Fruit fly (Drosophila melanogaster) whole organism, pupa: ENCODE data around the gene CG17477.

ENCODE experiments used
- CG10348 ChIP-seq: fragments of 200-800 bp; sonication (Bioruptor generic); IDR thresholded peaks from 2 replicates; pipeline ENCODE4 v1.3.6; 2022; ENCODE audit warnings: missing biosample characterization, missing genetic modification characterization
- CG12605 ChIP-seq: fragments of 200-800 bp; sonication (Bioruptor generic); IDR thresholded peaks from 2 replicates; pipeline ENCODE4 v1.3.6; 2022; ENCODE audit warnings: missing biosample characterization, missing genetic modification characterization
- CG13204 ChIP-seq: fragments of 200-800 bp; sonication (Bioruptor generic); optimal IDR thresholded peaks from 2 replicates; lab custom pipeline; 2018; ENCODE audit warnings: missing biosample characterization, mild to moderate bottlenecking, missing genetic modification characterization, moderate library complexity
- CG14655 ChIP-seq: fragments of 200-800 bp; sonication (Bioruptor generic); optimal IDR thresholded peaks from 3 replicates; lab custom pipeline; 2017; ENCODE audit warnings: mild to moderate bottlenecking, missing biosample characterization, missing genetic modification reagents, missing genetic modification characterization
- CG15710 ChIP-seq: fragments of 200-800 bp; sonication (Bioruptor generic); optimal IDR thresholded peaks from 2 replicates; lab custom pipeline; 2018; ENCODE audit warnings: missing biosample characterization, mild to moderate bottlenecking, missing genetic modification characterization, moderate library complexity
- CG17806 ChIP-seq: fragments of 200-800 bp; sonication (Bioruptor generic); optimal IDR thresholded peaks from 2 replicates; lab custom pipeline; 2018; ENCODE audit warnings: missing biosample characterization, mild to moderate bottlenecking, missing genetic modification characterization, moderate library complexity
- CG32121 ChIP-seq: fragments of 200-800 bp; sonication (Bioruptor generic); IDR thresholded peaks from 2 replicates; pipeline ENCODE4 v1.3.6; 2022; ENCODE audit warnings: missing biosample characterization, missing genetic modification characterization
- CG34367 ChIP-seq: fragments of 200-800 bp; sonication (Bioruptor generic); optimal IDR thresholded peaks from 2 replicates; lab custom pipeline; 2018; ENCODE audit warnings: missing biosample characterization, mild to moderate bottlenecking, missing genetic modification characterization
- CG4496 ChIP-seq: fragments of 200-800 bp; sonication (Bioruptor generic); IDR thresholded peaks from 3 replicates; pipeline ENCODE4 v1.3.6; 2022; ENCODE audit warnings: missing biosample characterization, missing genetic modification characterization
- CG8159 ChIP-seq: fragments of 200-800 bp; sonication (Bioruptor generic); optimal IDR thresholded peaks from 3 replicates; lab custom pipeline; 2018; ENCODE audit warnings: missing biosample characterization, mild to moderate bottlenecking, missing genetic modification characterization, moderate library complexity
- CG8301 ChIP-seq: fragments of 200-800 bp; sonication (Bioruptor generic); optimal IDR thresholded peaks from 2 replicates; lab custom pipeline; 2018; ENCODE audit warnings: missing biosample characterization, mild to moderate bottlenecking, missing genetic modification characterization
- CG9948 ChIP-seq: fragments of 200-800 bp; sonication (Bioruptor generic); optimal IDR thresholded peaks from 2 replicates; lab custom pipeline; 2018; ENCODE audit warnings: missing biosample characterization, mild to moderate bottlenecking, missing genetic modification characterization, moderate library complexity
- D1 ChIP-seq: fragments of 200-800 bp; sonication (Bioruptor generic); optimal IDR thresholded peaks from 2 replicates; lab custom pipeline; 2018; ENCODE audit warnings: missing biosample characterization, mild to moderate bottlenecking, missing genetic modification characterization, moderate library complexity
- EcR ChIP-seq: fragments of 200-800 bp; sonication (Bioruptor generic); optimal IDR thresholded peaks from 3 replicates; lab custom pipeline; 2019; ENCODE audit warnings: missing biosample characterization, missing genetic modification characterization, mild to moderate bottlenecking, moderate library complexity, missing genetic modification reagents
- Ets98B ChIP-seq: fragments of 200-800 bp; sonication (Bioruptor generic); IDR thresholded peaks from 2 replicates; pipeline ENCODE4 v1.3.6; 2022; ENCODE audit warnings: missing biosample characterization, missing genetic modification characterization
- Pif1A ChIP-seq: fragments of 200-800 bp; sonication (Bioruptor generic); optimal IDR thresholded peaks from 3 replicates; lab custom pipeline; 2016; ENCODE audit warnings: missing biosample characterization, missing genetic modification characterization
- Pif1B ChIP-seq: fragments of 200-800 bp; sonication (Bioruptor generic); optimal IDR thresholded peaks from 3 replicates; lab custom pipeline; 2016; ENCODE audit warnings: missing biosample characterization, missing genetic modification characterization
- Snoo ChIP-seq: fragments of 200-800 bp; sonication (Bioruptor generic); optimal IDR thresholded peaks from 3 replicates; lab custom pipeline; 2017; ENCODE audit warnings: missing biosample characterization, mild to moderate bottlenecking, missing genetic modification characterization, inconsistent platforms
- fd96Ca ChIP-seq: fragments of 200-800 bp; sonication (Bioruptor generic); IDR thresholded peaks from 3 replicates; pipeline ENCODE4 v1.3.6; 2022; ENCODE audit warnings: missing biosample characterization, missing genetic modification characterization
- gl ChIP-seq: fragments of 200-800 bp; sonication (Bioruptor generic); optimal IDR thresholded peaks from 2 replicates; lab custom pipeline; 2018; ENCODE audit warnings: missing biosample characterization, mild to moderate bottlenecking, missing genetic modification characterization
- rn ChIP-seq: fragments of 200-800 bp; sonication (Bioruptor generic); IDR thresholded peaks from 2 replicates; pipeline ENCODE4 v1.3.6; 2022; ENCODE audit warnings: missing biosample characterization, missing genetic modification characterization

CG17477 gene

DNA sequence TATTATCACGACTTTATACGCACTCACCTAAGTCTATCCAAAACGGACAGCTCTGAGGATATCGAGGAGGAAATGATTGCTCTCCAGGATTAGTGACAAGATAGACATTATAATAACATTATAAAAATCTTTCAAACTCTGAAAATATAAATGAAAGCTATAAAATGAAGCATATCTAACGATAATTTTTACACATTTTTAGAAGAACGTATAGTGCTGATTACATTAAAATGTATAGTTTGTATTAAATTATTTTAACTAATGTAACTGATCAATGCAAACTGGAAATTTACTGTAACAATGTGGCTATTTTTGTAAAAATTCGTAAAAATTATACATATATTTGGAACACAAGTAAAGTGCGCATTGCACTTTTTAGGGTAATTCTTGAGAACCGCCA is 12.0 kb upstream of the CG17477 start, which contains the start of gene CG5265:
CG5265 (plus strand) TSS at position 301 of the 400 bp plus-strand sequence.
- TF ChIP-seq CG12605 (GFP tag; lab: Robert Waterston, UW) (no peak), gl (tag; lab: Kevin White, UChicago) (no peak), Pif1A (no peak), Ets98B (GFP tag; lab: Robert Waterston, UW) (no peak), D1 (tag; lab: Kevin White, UChicago) (no peak), fd96Ca (no peak), CG32121 (no peak), CG14655 (GFP tag; lab: Kevin White, UChicago) (no peak), CG17806 (tag; lab: Kevin White, UChicago) (no peak), CG13204 (no peak), CG9948 (tag; lab: Kevin White, UChicago) (no peak), CG8159 (no peak), CG10348 (no peak)

DNA sequence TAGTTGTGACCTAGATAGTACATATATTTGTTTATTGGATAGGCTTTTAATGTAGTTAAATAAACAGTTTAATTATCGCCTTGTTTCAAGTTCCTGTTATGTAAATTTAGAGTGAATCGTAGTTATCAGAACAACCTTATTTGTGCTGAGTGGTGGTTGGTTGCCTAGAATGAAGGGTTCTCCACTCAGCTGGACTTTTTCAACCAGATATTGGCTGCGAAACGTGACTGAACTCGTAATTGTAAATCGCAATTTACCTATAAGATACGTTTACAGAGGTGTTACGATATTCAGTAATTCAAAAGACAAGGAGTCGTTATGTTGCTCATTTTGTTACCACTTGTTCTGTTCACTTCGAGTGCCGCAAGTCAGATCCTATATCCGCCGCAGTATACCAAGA is 10.9 kb upstream of the CG17477 start, which contains the start of gene CG5255:
CG5255 (plus strand) TSS at position 301 of the 400 bp plus-strand sequence.
- no peak for TF ChIP-seq CG8301
- TF ChIP-seq gl (tag; lab: Kevin White, UChicago): no peak
- no peak for TF ChIP-seq rn (GFP tag; lab: Robert Waterston, UW)
- no peak for TF ChIP-seq Pif1A
- no peak for TF ChIP-seq Pif1B
- TF ChIP-seq Ets98B (GFP tag; lab: Robert Waterston, UW): no peak
- TF ChIP-seq CG9948 (tag; lab: Kevin White, UChicago): no peak
- TF ChIP-seq EcR: no peak
- no peak for TF ChIP-seq CG10348
- TF ChIP-seq CG15710: no peak
- no peak for TF ChIP-seq CG17806 (tag; lab: Kevin White, UChicago)
- no peak for TF ChIP-seq D1 (tag; lab: Kevin White, UChicago)
- no peak for TF ChIP-seq fd96Ca
- TF ChIP-seq CG4496 (GFP tag; lab: Robert Waterston, UW): no peak
- no peak for TF ChIP-seq CG8159
- TF ChIP-seq CG32121: no peak
- TF ChIP-seq, all 21 proteins: peak for 0

DNA sequence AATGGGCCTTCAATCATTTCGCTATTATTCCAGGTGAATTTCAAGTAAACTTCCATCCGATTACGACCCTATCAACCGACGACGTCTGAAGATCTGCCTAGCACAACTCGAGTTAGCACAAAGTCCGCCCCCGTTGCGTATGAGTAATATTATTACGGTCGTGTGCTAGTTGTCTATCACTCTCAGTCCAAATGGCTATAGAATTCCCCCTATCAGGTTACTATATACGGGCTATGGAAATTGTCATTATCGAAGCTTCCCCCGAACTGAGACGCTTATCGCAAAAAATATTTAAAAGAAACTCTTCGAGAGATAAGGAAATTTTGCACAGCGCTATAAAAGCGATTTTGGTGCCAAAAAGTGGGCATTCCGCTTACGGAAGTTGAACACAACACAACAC is 9.0 kb upstream of the CG17477 start, which contains the start of gene CG5246:
CG5246 (plus strand) TSS at position 365 of the 400 bp plus-strand sequence.
- TF ChIP-seq fd96Ca (no peak), CG9948 (tag; lab: Kevin White, UChicago) (no peak), Snoo (no peak), CG8159 (no peak), CG14655 (GFP tag; lab: Kevin White, UChicago) (no peak), D1 (tag; lab: Kevin White, UChicago) (no peak), rn (GFP tag; lab: Robert Waterston, UW) (no peak), CG13204 (no peak), CG8301 (no peak), CG17806 (tag; lab: Kevin White, UChicago) (no peak), Ets98B (GFP tag; lab: Robert Waterston, UW) (no peak), CG4496 (GFP tag; lab: Robert Waterston, UW) (no peak)

DNA sequence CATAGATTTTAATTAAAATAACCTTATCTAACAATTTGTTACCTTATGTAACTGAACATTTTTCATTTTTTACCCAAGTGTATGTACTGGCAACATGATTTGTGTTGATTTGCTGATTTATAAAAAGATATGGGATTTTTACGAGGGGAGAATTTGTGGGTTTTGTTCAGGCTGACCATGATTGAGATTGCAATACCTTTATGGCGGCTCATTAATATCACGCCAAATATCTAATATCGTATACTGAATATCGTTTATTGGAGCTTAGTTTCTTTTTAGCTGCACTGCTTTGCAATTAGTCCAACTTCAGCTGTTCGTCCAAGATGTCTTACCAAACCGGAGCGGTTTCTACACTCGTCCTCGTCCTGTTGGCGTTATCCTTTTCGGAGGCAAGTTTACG is 7.2 kb upstream of the CG17477 start, which contains the start of gene CG31267:
CG31267 (plus strand) TSS at position 301 of the 400 bp plus-strand sequence.
- TF ChIP-seq CG12605 (GFP tag; lab: Robert Waterston, UW): no peak
- TF ChIP-seq CG8301: no peak
- TF ChIP-seq CG8159: no peak
- TF ChIP-seq D1 (tag; lab: Kevin White, UChicago): no peak
- TF ChIP-seq CG15710: no peak
- TF ChIP-seq CG14655 (GFP tag; lab: Kevin White, UChicago): no peak

DNA sequence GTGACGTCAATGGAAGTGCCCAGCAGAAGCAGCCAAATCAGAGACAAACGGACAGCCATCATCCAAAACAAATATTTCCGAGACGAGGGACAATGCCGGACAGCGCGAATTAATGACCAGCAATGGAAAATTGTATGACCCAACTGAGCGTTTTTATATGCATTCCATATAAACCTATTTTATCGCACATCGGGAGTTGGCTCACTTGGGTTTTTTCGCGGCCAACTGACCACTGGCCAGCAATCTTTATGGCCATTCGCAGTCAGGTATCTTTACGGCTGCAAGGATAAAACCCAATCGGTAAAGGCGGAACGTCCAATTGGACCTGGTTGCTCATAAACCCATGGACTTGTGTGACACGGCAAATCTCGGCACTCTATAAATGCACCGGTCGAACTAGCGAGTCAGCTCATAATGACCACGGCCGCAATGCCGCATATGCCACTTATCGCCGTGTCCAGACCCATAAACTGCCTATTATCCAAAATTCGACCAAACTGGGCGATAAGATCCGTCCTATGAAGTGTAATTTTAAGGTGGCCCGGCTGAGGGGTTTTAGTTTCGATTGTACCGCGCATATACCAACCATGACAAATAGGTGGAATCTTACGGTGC is 5.5 kb upstream of the CG17477 start, which contains the start of the genes CG4053 and CG31266:
CG4053 (minus strand) TSS at position 101 of the 615 bp plus-strand sequence.
CG31266 (plus strand) TSS at position 565 of the 615 bp plus-strand sequence.
- TF ChIP-seq CG14655 (GFP tag; lab: Kevin White, UChicago): no peak
- no peak for TF ChIP-seq rn (GFP tag; lab: Robert Waterston, UW)
- no peak for TF ChIP-seq CG13204
- TF ChIP-seq CG15710: no peak
- no peak for TF ChIP-seq CG32121
- no peak for TF ChIP-seq CG8301
- no peak for TF ChIP-seq CG4496 (GFP tag; lab: Robert Waterston, UW)
- no peak for TF ChIP-seq CG34367 (tag; lab: Kevin White, UChicago)
- no peak for TF ChIP-seq Pif1B
- no peak for TF ChIP-seq CG12605 (GFP tag; lab: Robert Waterston, UW)
- TF ChIP-seq CG10348: no peak

DNA sequence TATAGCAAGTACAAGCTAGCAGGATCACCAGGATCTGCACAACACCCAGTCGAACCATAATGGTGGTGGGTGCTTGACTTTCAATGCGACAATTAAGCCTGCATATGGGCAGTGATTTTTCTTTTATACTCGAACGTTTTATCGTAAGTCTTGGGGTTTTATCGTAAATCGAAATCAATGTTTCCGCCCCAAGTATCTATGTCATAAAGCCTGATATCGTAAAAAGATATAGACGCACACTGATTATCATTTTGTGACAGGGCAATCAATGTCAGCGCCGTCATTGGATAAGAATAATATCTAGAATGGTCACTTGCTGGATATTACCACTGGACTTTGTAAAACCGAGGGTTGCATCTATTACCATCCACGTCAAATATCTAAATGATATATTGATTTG is 3.6 kb upstream of the CG17477 start, which contains the start of gene CG17475:
CG17475 (minus strand) TSS at position 101 of the 400 bp plus-strand sequence.
- TF ChIP-seq CG17806 (tag; lab: Kevin White, UChicago) (no peak), Pif1B (no peak), CG8159 (no peak), Ets98B (GFP tag; lab: Robert Waterston, UW) (no peak), CG13204 (no peak), CG9948 (tag; lab: Kevin White, UChicago) (no peak)

DNA sequence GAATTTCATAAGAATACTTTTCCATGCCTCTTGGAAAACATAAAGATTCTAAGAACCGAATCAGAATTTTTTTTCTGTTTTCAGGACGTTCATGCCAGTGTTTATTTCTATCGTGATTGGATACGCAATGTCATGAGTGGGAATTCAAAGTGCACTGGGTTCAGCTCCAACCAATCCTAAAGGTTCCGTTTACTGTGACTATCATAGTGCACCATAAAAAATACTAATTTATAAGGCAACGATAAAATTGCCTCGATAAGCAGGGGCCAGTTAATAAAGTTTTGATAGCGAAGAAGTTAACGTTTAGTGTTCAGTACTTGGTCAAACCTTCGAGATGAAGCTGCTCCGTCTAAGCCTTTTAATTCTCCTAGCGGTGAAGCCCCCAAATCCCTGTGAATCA is 1.2 kb upstream of the CG17477 start, which contains the start of gene CG31265:
CG31265 (plus strand) TSS at position 301 of the 400 bp plus-strand sequence.
- no peak for TF ChIP-seq CG8301
- no peak for TF ChIP-seq fd96Ca
- TF ChIP-seq gl (tag; lab: Kevin White, UChicago): no peak
- no peak for TF ChIP-seq CG14655 (GFP tag; lab: Kevin White, UChicago)
- TF ChIP-seq Snoo: no peak
- TF ChIP-seq rn (GFP tag; lab: Robert Waterston, UW): no peak
- TF ChIP-seq Pif1B: no peak
